Fruit fly (Drosophila melanogaster): ENCODE measurements around the gene CG43679.

dm6 chr3L:15089887-15090679 lies 38.9 kb upstream of the CG43679 start:
- TF ChIP-seq net (GFP tag; optimal IDR thresholded peaks at IDR 0.05), result no peak
- TF ChIP-seq Eip93F (GFP tag; optimal IDR thresholded peaks at IDR 0.05), result no peak
- no peak for TF ChIP-seq achi (GFP tag; optimal IDR thresholded peaks at IDR 0.05)

Data from whole organism, prepupa.